Worm (Caenorhabditis elegans): ENCODE results near the gene F09F9.3.
A peak's percentile ranks its signal among the peaks of the same experiment; 100 is the strongest.

The F09F9.3 gene

ce11 chrX:4142648-4143259 lies 21.9 kb upstream of the F09F9.3 start (continued):
- TF ChIP-seq mdt-29 (GFP tag; IDR thresholded peaks at IDR 0.05) (peak; percentile 84), snpc-1.2 (GFP tag; IDR thresholded peaks at IDR 0.05) (no peak), ama-1 (optimal IDR thresholded peaks at IDR 0.05) (no peak), dmd-8 (GFP tag; IDR thresholded peaks at IDR 0.05) (no peak), zfp-3 (GFP tag; conservative IDR thresholded peaks at IDR 0.05) (no peak), ceh-82 (tag; optimal IDR thresholded peaks at IDR 0.05) (no peak), aly-2 (tag; optimal IDR thresholded peaks at IDR 0.05) (no peak), ceh-20 (GFP tag; IDR thresholded peaks at IDR 0.05) (peak; percentile 56; the same call in 1 of the 2 replicates), madf-9 (GFP tag; conservative IDR thresholded peaks at IDR 0.05) (no peak), skn-1 (tag; optimal IDR thresholded peaks at IDR 0.05) (no peak), daf-12 (tag; optimal IDR thresholded peaks at IDR 0.05) (no peak), attf-4 (tag; optimal IDR thresholded peaks at IDR 0.05) (no peak), zag-1 (tag; optimal IDR thresholded peaks at IDR 0.05) (no peak), F10B5.3 (tag; optimal IDR thresholded peaks at IDR 0.05) (no peak), dmd-9 (GFP tag; IDR thresholded peaks at IDR 0.05) (no peak), ceh-62 (tag; optimal IDR thresholded peaks at IDR 0.05) (no peak), unc-39 (tag; optimal IDR thresholded peaks at IDR 0.05) (no peak), duxl-1 (tag; optimal IDR thresholded peaks at IDR 0.05; ENCODE audit: poor library complexity) (no peak), zip-2 (tag; optimal IDR thresholded peaks at IDR 0.05) (no peak), nhr-42 (GFP tag; IDR thresholded peaks at IDR 0.05) (no peak), lin-38 (GFP tag; IDR thresholded peaks at IDR 0.05) (no peak), lim-7 (GFP tag; IDR thresholded peaks at IDR 0.05) (no peak), pqm-1 (tag; optimal IDR thresholded peaks at IDR 0.05) (peak; percentile 33), Y75B8A.6 (GFP tag; IDR thresholded peaks at IDR 0.05) (no peak), nhr-11 (tag; optimal IDR thresholded peaks at IDR 0.05) (peak; percentile 77), hmg-1.1 (GFP tag; IDR thresholded peaks at IDR 0.05) (no peak), spr-3 (GFP tag; optimal IDR thresholded peaks at IDR 0.05) (no peak), nhr-111 (GFP tag; optimal IDR thresholded peaks at IDR 0.05) (no peak), daf-8 (GFP tag; IDR thresholded peaks at IDR 0.05) (no peak), Y5F2A.4 (GFP tag; optimal IDR thresholded peaks at IDR 0.05) (no peak), cey-2 (tag; optimal IDR thresholded peaks at IDR 0.05; ENCODE audit: borderline replicate concordance, insufficient read depth) (no peak), Y48G9A.11 (GFP tag; IDR thresholded peaks at IDR 0.05) (no peak), lin-13 (GFP tag; optimal IDR thresholded peaks at IDR 0.05) (no peak), nhr-102 (tag; optimal IDR thresholded peaks at IDR 0.05) (no peak), sdz-12 (GFP tag; optimal IDR thresholded peaks at IDR 0.05) (no peak), nhr-41 (GFP tag; IDR thresholded peaks at IDR 0.05) (no peak), lin-15B (tag; optimal IDR thresholded peaks at IDR 0.05) (no peak), lin-39 (tag; optimal IDR thresholded peaks at IDR 0.05) (no peak), pha-4 (GFP tag; IDR thresholded peaks at IDR 0.05) (no peak), pha-4 (tag; optimal IDR thresholded peaks at IDR 0.05) (no peak), rbr-2 (tag; optimal IDR thresholded peaks at IDR 0.05) (no peak), R02D3.7 (tag; optimal IDR thresholded peaks at IDR 0.05) (no peak), daf-19 (GFP tag; conservative IDR thresholded peaks at IDR 0.05) (0 out of 2 replicates have a peak, but pooled peaks have one; percentile 8), unc-62 (GFP tag; optimal IDR thresholded peaks at IDR 0.05 in 1 of 2) (no peak), unc-62 (tag; optimal IDR thresholded peaks at IDR 0.05) (no peak), mxl-2 (GFP tag; conservative IDR thresholded peaks at IDR 0.05) (no peak), mes-2 (tag; optimal IDR thresholded peaks at IDR 0.05; ENCODE audit: poor library complexity, severe bottlenecking) (peak; percentile 40), nhr-28 (tag; optimal IDR thresholded peaks at IDR 0.05) (peak; percentile 8), vab-7 (GFP tag; IDR thresholded peaks at IDR 0.05) (no peak), dve-1 (tag; optimal IDR thresholded peaks at IDR 0.05; ENCODE audit: insufficient read depth) (peak; percentile 50), T26A8.4 (GFP tag; IDR thresholded peaks at IDR 0.05) (no peak), php-3 (GFP tag; IDR thresholded peaks at IDR 0.05) (no peak)

Data from whole organism, L4 larva.